Fruit fly (Drosophila melanogaster): ENCODE measurements around the gene rdx.

Gene rdx

DNA sequence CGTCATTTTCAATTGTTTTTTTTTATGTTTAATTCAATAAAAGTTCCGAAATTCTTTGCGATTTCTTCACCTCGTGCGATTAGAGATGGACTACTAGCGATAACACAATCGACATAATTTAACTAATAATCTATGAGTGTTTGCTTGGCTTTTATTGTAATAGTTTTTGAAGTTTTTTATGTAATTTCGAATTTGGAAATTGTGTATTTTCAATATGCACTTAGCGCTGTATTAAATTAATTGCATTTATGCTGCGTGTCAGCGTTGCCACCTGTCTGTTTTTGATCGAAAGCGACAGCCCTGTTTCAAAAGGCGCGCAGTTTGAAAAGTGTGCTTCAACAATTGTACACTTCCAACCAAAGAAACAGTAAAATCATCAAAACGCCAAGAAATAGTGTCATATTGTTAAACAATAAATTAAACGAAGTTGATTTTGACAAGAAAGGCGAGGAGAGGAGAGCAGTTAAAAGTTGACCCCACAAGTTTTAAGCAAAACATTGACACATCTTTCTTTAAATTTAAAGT lies 4.1 kb upstream of the rdx start, which contains the start of gene CG9922 (continued):
- TF ChIP-seq Dll (GFP tag; IDR thresholded peaks at IDR 0.05; ENCODE audit: partially characterized antibody) (peak; percentile 71), scrt (GFP tag; optimal IDR thresholded peaks at IDR 0.05) (peak; percentile 45), Dip3 (GFP tag; optimal IDR thresholded peaks at IDR 0.05) (peak; percentile 9), CG4328 (GFP tag; optimal IDR thresholded peaks at IDR 0.05) (no peak), CG16815 (GFP tag; optimal IDR thresholded peaks at IDR 0.05) (no peak), sqz (GFP tag; optimal IDR thresholded peaks at IDR 0.05) (peak; percentile 14), chif (GFP tag; optimal IDR thresholded peaks at IDR 0.05) (peak; percentile 44 to 59), CG3407 (GFP tag; optimal IDR thresholded peaks at IDR 0.05) (peak; percentile 7), bsh (GFP tag; optimal IDR thresholded peaks at IDR 0.05) (peak in 1 of 2 experiments; percentile 33), CG17359 (tag; optimal IDR thresholded peaks at IDR 0.05) (peak; percentile 10), CG12942 (GFP tag; optimal IDR thresholded peaks at IDR 0.05) (peak; percentile 21), Nf-YB (GFP tag; optimal IDR thresholded peaks at IDR 0.05) (peak; percentile 51), CG9609 (GFP tag; optimal IDR thresholded peaks at IDR 0.05) (peak; percentile 33), zfh1 (GFP tag; IDR thresholded peaks at IDR 0.05) (peak; percentile 66; the same call in 2 of the 3 replicates), emc (GFP tag; optimal IDR thresholded peaks at IDR 0.05) (peak; percentile 38), CG13775 (GFP tag; optimal IDR thresholded peaks at IDR 0.05) (peak; percentile 46), CG12236 (GFP tag; optimal IDR thresholded peaks at IDR 0.05) (peak; percentile 30), crol (GFP tag; IDR thresholded peaks at IDR 0.05) (0 out of 2 replicates have a peak, but pooled peaks have one; percentile 1), Six4 (GFP tag; optimal IDR thresholded peaks at IDR 0.05) (peak; percentile 24), CG7271 (tag; optimal IDR thresholded peaks at IDR 0.05) (no peak), CG13894 (tag; optimal IDR thresholded peaks at IDR 0.05) (peak; percentile 43), sna (GFP tag; IDR thresholded peaks at IDR 0.05; ENCODE audit: partially characterized antibody) (0 out of 2 replicates have a peak, but pooled peaks have one; percentile 57), CG10462 (GFP tag; optimal IDR thresholded peaks at IDR 0.05) (no peak), CG15269 (tag; optimal IDR thresholded peaks at IDR 0.05) (peak; percentile 52), chinmo (GFP tag; IDR thresholded peaks at IDR 0.05; ENCODE audit: partially characterized antibody) (no peak), Doc3 (GFP tag; IDR thresholded peaks at IDR 0.05; ENCODE audit: partially characterized antibody) (peak; percentile 62; the same call in 2 of the 3 replicates), Antp (GFP tag; optimal IDR thresholded peaks at IDR 0.05) (peak; percentile 62), h (optimal IDR thresholded peaks at IDR 0.05) (no peak), toy (GFP tag; IDR thresholded peaks at IDR 0.05) (no peak), HLH4C (GFP tag; IDR thresholded peaks at IDR 0.05; ENCODE audit: partially characterized antibody) (peak; percentile 65; the same call in 2 of the 3 replicates), CG15514 (GFP tag; optimal IDR thresholded peaks at IDR 0.05) (peak; percentile 87), jigr1 (GFP tag; IDR thresholded peaks at IDR 0.05) (no peak), MESR4 (GFP tag; optimal IDR thresholded peaks at IDR 0.05) (peak; percentile 50), Lim3 (GFP tag; IDR thresholded peaks at IDR 0.05) (no peak), CG15479 (GFP tag; optimal IDR thresholded peaks at IDR 0.05) (no peak), Rx (GFP tag; IDR thresholded peaks at IDR 0.05) (no peak), Dref (GFP tag; IDR thresholded peaks at IDR 0.05) (peak; percentile 64), Atf-2 (GFP tag; optimal IDR thresholded peaks at IDR 0.05) (peak; percentile 34), ken (GFP tag; IDR thresholded peaks at IDR 0.05) (no peak), shn (GFP tag; optimal IDR thresholded peaks at IDR 0.05) (peak; percentile 47), CG2120 (GFP tag; optimal IDR thresholded peaks at IDR 0.05) (peak; percentile 75), NC2α (GFP tag; optimal IDR thresholded peaks at IDR 0.05) (no peak), fd3F (GFP tag; optimal IDR thresholded peaks at IDR 0.05) (no peak), CG4617 (GFP tag; optimal IDR thresholded peaks at IDR 0.05; ENCODE audit: borderline replicate concordance) (peak; percentile 67), Vsx1 (GFP tag; optimal IDR thresholded peaks at IDR 0.05) (peak; percentile 10), lbe (GFP tag; optimal IDR thresholded peaks at IDR 0.05) (no peak), Opbp (GFP tag; IDR thresholded peaks at IDR 0.05; ENCODE audit: partially characterized antibody) (peak; percentile 75; the same call in 2 of the 3 replicates), CG18764 (GFP tag; optimal IDR thresholded peaks at IDR 0.05) (peak; percentile 28), CG15696 (tag; optimal IDR thresholded peaks at IDR 0.05) (peak; percentile 57)

Measured in whole organism, embryonic.